Worm (Caenorhabditis elegans) whole organism, L4 larva: ENCODE measurements around the gene T09D3.8.

Experiments used
- F37D6.2 ChIP-seq: sonication (generic microtip); optimal IDR thresholded peaks from 2 replicates; lab custom pipeline; 2016; ENCODE audit warnings: mild to moderate bottlenecking, missing genetic modification characterization, missing compliant biosample characterization
- aha-1 ChIP-seq: fragments of 150-350 bp; peaks from one replicate; lab custom pipeline; 2014; ENCODE audit warnings: missing biosample characterization, missing genetic modification characterization
- ceh-44 ChIP-seq: fragments of 200-800 bp; sonication (Bioruptor generic); IDR thresholded peaks from 2 replicates; pipeline ENCODE4 v1.3.6; 2022; ENCODE audit warnings: missing genetic modification reagents, missing genetic modification characterization, missing compliant biosample characterization
- ctbp-1 ChIP-seq: fragments of 200-800 bp; sonication (Bioruptor generic); IDR thresholded peaks from 2 replicates; pipeline ENCODE4 v1.3.6; 2022; ENCODE audit warnings: missing genetic modification reagents, missing genetic modification characterization, missing compliant biosample characterization
- dmd-6 ChIP-seq: fragments of 200-800 bp; sonication (Bioruptor generic); IDR thresholded peaks from 2 replicates; pipeline ENCODE4 v1.3.6; 2022; ENCODE audit warnings: missing genetic modification reagents, missing genetic modification characterization, missing compliant biosample characterization
- dmd-8 ChIP-seq: fragments of 200-800 bp; sonication (Bioruptor generic); IDR thresholded peaks from 2 replicates; pipeline ENCODE4 v1.3.6; 2022; ENCODE audit warnings: missing genetic modification characterization, missing compliant biosample characterization
- duxl-1 ChIP-seq: sonication (generic microtip); optimal IDR thresholded peaks from 2 replicates; lab custom pipeline; 2016; ENCODE audit warnings: mild to moderate bottlenecking, missing genetic modification characterization, moderate library complexity, missing compliant biosample characterization; ENCODE audit not compliant: poor library complexity
- lin-1 ChIP-seq: fragments of 200-800 bp; sonication (Bioruptor generic); IDR thresholded peaks from 2 replicates; pipeline ENCODE4 v1.3.6; 2022; ENCODE audit warnings: missing genetic modification reagents, missing genetic modification characterization, missing compliant biosample characterization
- lin-13 ChIP-seq: fragments of 150-350 bp; optimal IDR thresholded peaks from 2 replicates; lab custom pipeline; 2014; ENCODE audit warnings: missing biosample characterization, missing genetic modification reagents, missing genetic modification characterization
- lin-39 ChIP-seq: fragments of 150-350 bp; optimal IDR thresholded peaks from 2 replicates; lab custom pipeline; 2014; ENCODE audit warnings: missing biosample characterization, missing genetic modification reagents, missing genetic modification characterization
- mdl-1 ChIP-seq, 2 experiments: fragments of 150-350 bp in 1 of 2; sonication (generic microtip) in 1 of 2; optimal IDR thresholded peaks; 2 replicates each; lab custom pipeline; 2014 to 2017; ENCODE audit warnings: missing biosample characterization in 2 of 2, missing genetic modification characterization in 2 of 2
- mxl-3 ChIP-seq: fragments of 200-800 bp; sonication (Bioruptor generic); optimal IDR thresholded peaks from 2 replicates; lab custom pipeline; 2018; ENCODE audit warnings: mild to moderate bottlenecking, missing genetic modification characterization, missing compliant biosample characterization
- nhr-10 ChIP-seq: fragments of 150-350 bp; optimal IDR thresholded peaks from 2 replicates; lab custom pipeline; 2014; ENCODE audit warnings: missing biosample characterization, missing genetic modification characterization
- nhr-28 ChIP-seq: fragments of 150-350 bp; optimal IDR thresholded peaks from 2 replicates; lab custom pipeline; 2014; ENCODE audit warnings: missing biosample characterization, missing genetic modification characterization
- nhr-41 ChIP-seq: fragments of 200-800 bp; sonication (Bioruptor generic); IDR thresholded peaks from 2 replicates; pipeline ENCODE4 v1.3.6; 2022; ENCODE audit warnings: missing genetic modification reagents, missing genetic modification characterization, missing compliant biosample characterization
- nhr-48 ChIP-seq: sonication (generic microtip); optimal IDR thresholded peaks from 2 replicates; lab custom pipeline; 2016; ENCODE audit warnings: mild to moderate bottlenecking, missing genetic modification characterization, missing compliant biosample characterization
- snpc-4 ChIP-seq: fragments of 150-350 bp; optimal IDR thresholded peaks from 2 replicates; lab custom pipeline; 2014; ENCODE audit warnings: missing biosample characterization, missing genetic modification characterization
- spr-3 ChIP-seq: fragments of 200-800 bp; sonication (Bioruptor generic); optimal IDR thresholded peaks from 2 replicates; lab custom pipeline; 2018; ENCODE audit warnings: mild to moderate bottlenecking, missing genetic modification characterization, missing compliant biosample characterization
- tra-1 ChIP-seq: fragments of 200-800 bp; sonication (Bioruptor generic); IDR thresholded peaks from 2 replicates; pipeline ENCODE4 v1.3.6; 2022; ENCODE audit warnings: missing genetic modification reagents, missing genetic modification characterization, missing compliant biosample characterization
- unc-62 ChIP-seq, 3 experiments: fragments of 150-350 bp in 1 of 3; sonication (generic microtip); optimal IDR thresholded peaks in 2 of 3; peaks in 1 of 3; 1 replicate in 1 of 3; 2 replicates in 2 of 3; lab custom pipeline; 2014 to 2017; ENCODE audit warnings: missing biosample characterization in 3 of 3, missing genetic modification characterization in 3 of 3, missing genetic modification reagents in 3 of 3, missing genotype in 1 of 3
- zip-2 ChIP-seq: fragments of 150-350 bp; optimal IDR thresholded peaks from 2 replicates; lab custom pipeline; 2014; ENCODE audit warnings: missing biosample characterization, missing genetic modification characterization

The T09D3.8 gene

ce11 chrV:5410679-5411078 lies 45.7 kb downstream of the T09D3.8 start, which contains the start of gene F08F3.4 (continued):
- TF ChIP-seq tra-1 (GFP tag; lab: Robert Waterston, UW) (peak; percentile 28; the same call in 1 of the 2 replicates), ctbp-1 (GFP tag; lab: Robert Waterston, UW) (0 out of 2 replicates have a peak, but pooled peaks have one; percentile 26), lin-1 (0 out of 2 replicates have a peak, but pooled peaks have one; percentile 26), F37D6.2 (tag; lab: Kevin White, UChicago) (no peak), mdl-1 (tag; optimal IDR thresholded peaks at IDR 0.05; lab: Kevin White, UChicago) (peak in 1 of 2 experiments; percentile 43), nhr-41 (no peak), zip-2 (tag; lab: Kevin White, UChicago) (no peak), nhr-48 (tag; lab: Kevin White, UChicago) (peak; percentile 80), spr-3 (no peak), mxl-3 (peak; percentile 96), unc-62 (GFP tag; optimal IDR thresholded peaks at IDR 0.05 in 1 of 2; lab: Kevin White, UChicago) (no peak), unc-62 (tag; optimal IDR thresholded peaks at IDR 0.05; lab: Kevin White, UChicago) (no peak)

- TF ChIP-seq lin-39 (tag; lab: Kevin White, UChicago) (no peak), mdl-1 (tag; optimal IDR thresholded peaks at IDR 0.05; lab: Kevin White, UChicago) (peak in 1 of 2 experiments; percentile 22), dmd-6 (GFP tag; lab: Robert Waterston, UW) (peak; percentile 65), ceh-44 (no peak), nhr-48 (tag; lab: Kevin White, UChicago) (peak; percentile 62), duxl-1 (tag; lab: Kevin White, UChicago) (no peak), snpc-4 (tag; lab: Kevin White, UChicago) (no peak), aha-1 (tag; lab: Kevin White, UChicago) (peak; percentile 83), dmd-8 (GFP tag; lab: Robert Waterston, UW) (no peak), nhr-10 (no peak), lin-13 (GFP tag; lab: Kevin White, UChicago) (no peak), nhr-28 (tag; lab: Kevin White, UChicago) (peak; percentile 31)
Observed at ce11 chrV:5412808-5413405, 47.9 kb downstream of the T09D3.8 start, which contains the start of gene F08F3.10. Gene F08F3.10 (plus strand): TSS chrV:5413355.
